Worm (Caenorhabditis elegans): ENCODE data around the gene B0001.7.

B0001.7 gene

ce11 chrIV:12122874-12123664, 31.0 kb downstream of the B0001.7 start, which contains the start of gene aly-3:
Gene aly-3 (plus strand): TSS chrIV:12123282.
- TF ChIP-seq unc-62 (GFP tag; optimal IDR thresholded peaks at IDR 0.05) = no peak

ce11 chrIV:12121076-12121475, 33.0 kb downstream of the B0001.7 start, which contains the start of the genes ddb-1 and M18.6:
Gene ddb-1 (minus strand): TSS chrIV:12121165.
Gene M18.6 (plus strand): TSS chrIV:12121310.
- no peak for TF ChIP-seq unc-62 (GFP tag; optimal IDR thresholded peaks at IDR 0.05)

- TF ChIP-seq unc-62 (GFP tag; optimal IDR thresholded peaks at IDR 0.05) = no peak
Observed at ce11 chrIV:12120536-12120935, 33.5 kb downstream of the B0001.7 start.

- TF ChIP-seq unc-62 (GFP tag; optimal IDR thresholded peaks at IDR 0.05) = no peak
Observed at ce11 chrIV:12114498-12114897, 39.5 kb downstream of the B0001.7 start.

DNA sequence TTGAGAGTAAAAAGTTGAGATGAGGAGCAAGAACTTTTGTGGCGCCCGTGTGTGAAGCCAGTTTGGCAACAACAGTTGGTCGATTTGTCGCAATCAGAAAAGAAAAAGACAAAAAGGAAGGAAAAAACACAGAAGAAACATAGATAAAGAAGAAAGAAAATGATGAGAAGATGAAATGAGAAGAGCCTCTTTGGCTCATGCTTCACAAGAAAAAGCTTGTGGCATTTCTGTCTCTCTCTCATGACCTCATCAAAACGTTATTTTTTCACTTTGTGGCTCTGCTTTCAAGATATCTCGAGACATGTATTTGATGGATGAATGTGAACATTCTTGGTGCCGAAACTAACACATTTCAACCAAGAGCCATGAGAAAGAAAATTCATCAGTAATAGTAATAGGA, 41.0 kb downstream of the B0001.7 start:
- no peak for TF ChIP-seq unc-62 (GFP tag; optimal IDR thresholded peaks at IDR 0.05)

- TF ChIP-seq unc-62 (GFP tag; optimal IDR thresholded peaks at IDR 0.05) = no peak
Observed at ce11 chrIV:12111477-12111876, 42.6 kb downstream of the B0001.7 start, which contains the start of gene dlc-2. Gene dlc-2 (minus strand): TSS chrIV:12111577.

- TF ChIP-seq unc-62 (GFP tag; optimal IDR thresholded peaks at IDR 0.05) = no peak
Observed at ce11 chrIV:12110339-12110738, 43.7 kb downstream of the B0001.7 start, which contains the start of gene col-129. Gene col-129 (minus strand): TSS chrIV:12110439.

- TF ChIP-seq unc-62 (GFP tag; optimal IDR thresholded peaks at IDR 0.05) = no peak
Observed at ce11 chrIV:12109743-12110142, 44.3 kb downstream of the B0001.7 start.

- TF ChIP-seq unc-62 (GFP tag; optimal IDR thresholded peaks at IDR 0.05) = no peak
Observed at ce11 chrIV:12108984-12109657, 44.9 kb downstream of the B0001.7 start.

DNA sequence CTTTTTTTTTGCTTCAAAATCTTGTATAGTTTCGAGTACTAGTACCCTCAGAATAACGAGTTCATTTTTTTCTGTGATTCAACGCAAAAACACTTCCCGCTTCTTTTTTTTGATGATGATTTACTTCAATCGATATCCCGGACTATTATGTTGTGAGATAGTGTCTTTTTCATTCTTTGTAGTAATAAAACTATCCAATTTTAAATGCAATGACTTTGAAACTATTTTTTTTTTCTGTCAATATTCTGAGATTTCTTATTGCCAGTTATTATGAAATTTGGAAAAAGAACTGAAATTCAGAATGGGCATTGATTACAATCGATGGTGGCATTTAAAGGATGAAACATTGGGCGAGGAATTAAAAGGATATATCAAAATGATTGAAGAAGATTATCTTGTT, 48.5 kb downstream of the B0001.7 start, which contains the start of gene M18.3:
Gene M18.3, plus strand, starts transcription at position 301 of the 400 bp plus-strand sequence.
- TF ChIP-seq unc-62 (GFP tag; optimal IDR thresholded peaks at IDR 0.05) = no peak
